Worm (Caenorhabditis elegans): ENCODE measurements around the gene acs-3.

Gene acs-3

DNA sequence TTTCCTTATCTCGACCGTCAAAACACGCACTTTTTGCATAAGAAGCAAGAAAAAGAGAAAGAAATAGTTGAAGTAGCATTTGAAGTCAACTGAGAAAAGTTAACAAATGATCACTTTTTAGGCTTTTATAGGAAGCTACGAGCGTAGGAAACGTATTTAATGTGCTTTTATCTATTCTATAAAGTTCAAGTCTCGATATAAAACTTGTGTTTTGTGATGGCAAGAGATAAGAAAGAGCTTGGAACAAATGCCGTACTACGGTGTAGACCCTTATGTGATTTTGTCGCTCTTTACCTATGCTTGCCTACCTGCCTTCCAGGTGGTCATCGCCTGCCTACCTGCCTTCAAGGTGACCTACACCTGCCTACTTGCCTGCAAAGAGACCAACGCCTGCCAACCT lies 34.9 kb downstream of the acs-3 start, which contains the start of gene clec-206:
clec-206 (minus strand) TSS at position 101 of the 400 bp plus-strand sequence.
- TF ChIP-seq R02D3.7 (tag; optimal IDR thresholded peaks at IDR 0.05) (no peak), nhr-11 (tag; optimal IDR thresholded peaks at IDR 0.05) (no peak), egl-27 (tag; optimal IDR thresholded peaks at IDR 0.05) (no peak), ceh-16 (tag; optimal IDR thresholded peaks at IDR 0.05) (no peak), ztf-4 (tag; optimal IDR thresholded peaks at IDR 0.05) (no peak), unc-39 (tag; optimal IDR thresholded peaks at IDR 0.05) (no peak)

DNA sequence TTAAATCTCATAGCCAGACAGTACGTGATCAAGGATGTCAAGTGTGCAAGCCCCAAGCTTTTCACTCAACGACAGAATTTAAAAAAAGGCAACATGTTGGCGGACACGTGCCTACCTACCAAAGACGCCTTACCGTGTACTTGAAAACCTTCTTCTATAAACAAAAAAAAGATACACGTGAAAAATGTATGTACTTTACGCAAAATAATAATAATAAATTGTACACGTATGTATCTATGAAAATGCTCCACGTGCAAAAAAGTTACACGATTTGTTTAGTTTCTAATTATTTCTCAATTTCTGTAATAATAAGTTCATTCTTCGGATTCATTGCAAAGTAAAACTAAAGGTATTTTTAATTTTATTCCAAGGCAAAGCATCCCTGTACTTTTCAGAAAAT lies 35.3 kb downstream of the acs-3 start, which contains the start of gene cysl-4:
cysl-4 (plus strand) TSS at position 301 of the 400 bp plus-strand sequence.
- TF ChIP-seq jun-1 (tag; optimal IDR thresholded peaks at IDR 0.05) (no peak), lin-15B (tag; optimal IDR thresholded peaks at IDR 0.05) (no peak), sea-2 (GFP tag; optimal IDR thresholded peaks at IDR 0.05) (no peak), nhr-67 (tag; optimal IDR thresholded peaks at IDR 0.05) (no peak), mml-1 (tag; optimal IDR thresholded peaks at IDR 0.05) (no peak), ztf-11 (tag; optimal IDR thresholded peaks at IDR 0.05) (no peak), lin-39 (tag; optimal IDR thresholded peaks at IDR 0.05) (no peak), hmg-11 (tag; optimal IDR thresholded peaks at IDR 0.05) (no peak), pqm-1 (tag; optimal IDR thresholded peaks at IDR 0.05) (no peak), R02D3.7 (tag; optimal IDR thresholded peaks at IDR 0.05) (no peak), nhr-25 (tag; optimal IDR thresholded peaks at IDR 0.05) (no peak), elt-1 (tag; optimal IDR thresholded peaks at IDR 0.05) (no peak), pha-4 (tag; optimal IDR thresholded peaks at IDR 0.05) (no peak), nhr-77 (tag; optimal IDR thresholded peaks at IDR 0.05) (no peak), snpc-4 (tag; optimal IDR thresholded peaks at IDR 0.05) (no peak), tbx-2 (tag; optimal IDR thresholded peaks at IDR 0.05) (no peak)

DNA sequence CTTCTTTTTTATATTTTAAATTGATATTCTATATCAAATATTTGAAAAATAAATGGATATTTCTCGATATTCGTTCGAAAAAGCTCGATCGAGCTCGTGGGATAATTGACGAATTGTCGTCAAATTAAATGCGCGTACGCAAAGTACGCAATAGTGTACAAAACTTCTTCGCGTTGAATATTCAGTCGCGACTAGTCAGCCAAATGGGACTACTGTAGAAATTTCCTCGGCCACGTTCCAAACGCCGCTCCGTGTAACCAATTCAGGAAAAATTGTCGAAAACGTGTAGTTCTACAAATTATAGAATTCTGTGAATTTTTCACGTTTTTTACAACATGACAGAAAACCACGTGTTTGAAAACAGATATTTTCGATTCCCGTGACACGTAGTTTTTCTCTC lies 39.1 kb downstream of the acs-3 start:
- TF ChIP-seq nhr-28 (tag; optimal IDR thresholded peaks at IDR 0.05) (no peak), nhr-43 (tag; optimal IDR thresholded peaks at IDR 0.05; ENCODE audit: poor library complexity, severe bottlenecking) (peak; percentile 44), pqm-1 (tag; optimal IDR thresholded peaks at IDR 0.05) (peak; percentile 11), lsy-12 (tag; optimal IDR thresholded peaks at IDR 0.05) (no peak), lin-15B (tag; optimal IDR thresholded peaks at IDR 0.05) (peak; percentile 68), egl-5 (tag; optimal IDR thresholded peaks at IDR 0.05) (no peak), elt-2 (tag; optimal IDR thresholded peaks at IDR 0.05) (peak; percentile 55), nhr-23 (tag; optimal IDR thresholded peaks at IDR 0.05) (peak; percentile 35), nhr-25 (tag; optimal IDR thresholded peaks at IDR 0.05) (no peak), tbx-2 (tag; optimal IDR thresholded peaks at IDR 0.05) (no peak), R02D3.7 (tag; optimal IDR thresholded peaks at IDR 0.05) (peak; percentile 35)

DNA sequence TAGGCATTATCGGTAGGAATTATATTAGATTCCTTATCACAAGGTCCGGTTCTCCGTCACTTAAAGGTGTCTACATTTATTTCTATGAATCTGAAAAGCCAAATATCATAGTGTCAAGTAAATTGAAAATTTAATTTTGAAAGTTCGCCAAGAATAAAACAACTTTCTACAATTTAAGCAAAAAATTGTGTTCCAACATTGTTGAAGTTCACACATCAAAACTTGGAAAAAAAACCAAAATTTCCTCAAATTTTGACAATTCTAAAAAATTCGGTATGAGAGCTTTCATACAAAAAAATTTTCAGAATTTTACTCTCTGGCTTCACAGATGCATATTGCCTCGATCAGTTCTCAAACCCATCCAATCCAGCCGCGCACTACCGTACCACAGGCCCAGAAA lies 42.4 kb downstream of the acs-3 start, which contains the start of gene F59A7.7:
F59A7.7 (plus strand) TSS at position 301 of the 400 bp plus-strand sequence.
- TF ChIP-seq zag-1 (tag; optimal IDR thresholded peaks at IDR 0.05) (no peak), ztf-4 (tag; optimal IDR thresholded peaks at IDR 0.05) (no peak), ZK546.5 (tag; optimal IDR thresholded peaks at IDR 0.05) (no peak), ceh-28 (tag; optimal IDR thresholded peaks at IDR 0.05) (no peak), eor-1 (tag; optimal IDR thresholded peaks at IDR 0.05) (no peak), fkh-2 (tag; optimal IDR thresholded peaks at IDR 0.05) (no peak), nhr-25 (tag; optimal IDR thresholded peaks at IDR 0.05) (no peak), nhr-237 (tag; optimal IDR thresholded peaks at IDR 0.05) (no peak), unc-39 (tag; optimal IDR thresholded peaks at IDR 0.05) (no peak), aly-2 (tag; optimal IDR thresholded peaks at IDR 0.05) (no peak), lin-39 (tag; optimal IDR thresholded peaks at IDR 0.05) (no peak), nhr-12 (tag; optimal IDR thresholded peaks at IDR 0.05) (no peak), snpc-4 (tag; optimal IDR thresholded peaks at IDR 0.05) (no peak), nhr-67 (tag; optimal IDR thresholded peaks at IDR 0.05) (no peak), lin-15B (tag; optimal IDR thresholded peaks at IDR 0.05) (no peak), egl-5 (tag; optimal IDR thresholded peaks at IDR 0.05) (no peak), ceh-9 (tag; optimal IDR thresholded peaks at IDR 0.05) (no peak)

DNA sequence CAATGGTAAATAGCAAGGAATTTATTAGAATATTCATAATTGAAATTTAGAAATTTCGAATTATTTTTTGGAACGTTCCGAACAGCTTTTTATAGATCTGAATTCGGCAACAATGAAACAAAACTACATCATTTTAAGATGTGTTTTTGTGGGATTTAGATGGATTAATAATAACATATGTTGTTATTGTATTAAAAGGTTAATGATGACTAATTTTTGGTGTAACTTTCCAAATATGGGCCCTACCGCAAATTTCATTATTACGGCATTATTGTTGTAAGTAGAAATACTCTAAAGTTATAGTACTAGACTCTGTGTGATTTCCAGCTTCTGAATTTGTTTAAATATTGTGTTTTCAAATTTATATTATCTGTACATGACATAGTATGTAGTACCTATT lies 44.5 kb downstream of the acs-3 start, which contains the start of gene F59A7.11:
F59A7.11 (minus strand) TSS at position 101 of the 400 bp plus-strand sequence.
- TF ChIP-seq ceh-82 (tag; optimal IDR thresholded peaks at IDR 0.05) (no peak), ztf-11 (tag; optimal IDR thresholded peaks at IDR 0.05) (no peak), egl-5 (tag; optimal IDR thresholded peaks at IDR 0.05) (no peak), unc-39 (tag; optimal IDR thresholded peaks at IDR 0.05) (no peak), daf-12 (tag; optimal IDR thresholded peaks at IDR 0.05) (no peak), nhr-23 (tag; optimal IDR thresholded peaks at IDR 0.05) (no peak), ceh-28 (tag; optimal IDR thresholded peaks at IDR 0.05) (no peak), fos-1 (tag; optimal IDR thresholded peaks at IDR 0.05) (no peak), snpc-4 (tag; optimal IDR thresholded peaks at IDR 0.05) (no peak), mdl-1 (tag; optimal IDR thresholded peaks at IDR 0.05) (no peak)

Measured in whole organism, L3 larva.